Fruit fly (Drosophila melanogaster) whole organism, adult: ENCODE results near the gene CG5973.

Experiments
- CG11617 ChIP-seq: fragments of 200-800 bp; sonication (Bioruptor generic); optimal IDR thresholded peaks from 2 replicates; lab custom pipeline; 2017; ENCODE audit warnings: mild to moderate bottlenecking, missing biosample characterization, missing genetic modification reagents, missing genetic modification characterization
- CG1620 ChIP-seq: fragments of 200-800 bp; sonication (Bioruptor generic); optimal IDR thresholded peaks from 2 replicates; lab custom pipeline; 2016; ENCODE audit warnings: missing biosample characterization, missing genetic modification characterization
- CG33017 ChIP-seq: fragments of 200-800 bp; sonication (Bioruptor generic); optimal IDR thresholded peaks from 2 replicates; lab custom pipeline; 2018; ENCODE audit warnings: missing biosample characterization, mild to moderate bottlenecking, missing genetic modification characterization, moderate library complexity
- CG5204 ChIP-seq: fragments of 200-800 bp; sonication (Bioruptor generic); optimal IDR thresholded peaks from 2 replicates; lab custom pipeline; 2016; ENCODE audit warnings: missing biosample characterization, missing genetic modification characterization
- CG7045 ChIP-seq: fragments of 200-800 bp; sonication (Bioruptor generic); optimal IDR thresholded peaks from 2 replicates; lab custom pipeline; 2017; ENCODE audit warnings: missing biosample characterization, mild to moderate bottlenecking, missing genetic modification characterization
- CG7101 ChIP-seq: fragments of 200-800 bp; sonication (Bioruptor generic); optimal IDR thresholded peaks from 2 replicates; lab custom pipeline; 2018; ENCODE audit warnings: missing biosample characterization, mild to moderate bottlenecking, missing genetic modification characterization, moderate library complexity
- Clk ChIP-seq: fragments of 200-800 bp; sonication (Bioruptor generic); optimal IDR thresholded peaks from 2 replicates; lab custom pipeline; 2017; ENCODE audit warnings: missing biosample characterization, missing genetic modification characterization
- Mnt ChIP-seq: fragments of 200-800 bp; sonication (Bioruptor generic); optimal IDR thresholded peaks from 2 replicates; lab custom pipeline; 2016; ENCODE audit warnings: missing biosample characterization, mild to moderate bottlenecking, missing genetic modification characterization
- bab1 ChIP-seq: fragments of 200-800 bp; sonication (Bioruptor generic); optimal IDR thresholded peaks from 3 replicates; lab custom pipeline; 2019; ENCODE audit warnings: missing biosample characterization, mild to moderate bottlenecking, missing genetic modification characterization, moderate library complexity
- cnc ChIP-seq, 2 experiments: fragments of >200 bp; optimal IDR thresholded peaks; 2 replicates each; lab custom pipeline; 2017
- kay ChIP-seq: fragments of 200-800 bp; sonication (Bioruptor generic); peaks from one replicate; lab custom pipeline; 2016; ENCODE audit warnings: missing biosample characterization, missing genetic modification characterization, borderline replicate concordance
- pad ChIP-seq: fragments of 200-800 bp; sonication (Bioruptor generic); optimal IDR thresholded peaks from 3 replicates; lab custom pipeline; 2017; ENCODE audit warnings: missing biosample characterization, missing genetic modification characterization, mild to moderate bottlenecking, moderate library complexity, missing genetic modification reagents

DNA sequence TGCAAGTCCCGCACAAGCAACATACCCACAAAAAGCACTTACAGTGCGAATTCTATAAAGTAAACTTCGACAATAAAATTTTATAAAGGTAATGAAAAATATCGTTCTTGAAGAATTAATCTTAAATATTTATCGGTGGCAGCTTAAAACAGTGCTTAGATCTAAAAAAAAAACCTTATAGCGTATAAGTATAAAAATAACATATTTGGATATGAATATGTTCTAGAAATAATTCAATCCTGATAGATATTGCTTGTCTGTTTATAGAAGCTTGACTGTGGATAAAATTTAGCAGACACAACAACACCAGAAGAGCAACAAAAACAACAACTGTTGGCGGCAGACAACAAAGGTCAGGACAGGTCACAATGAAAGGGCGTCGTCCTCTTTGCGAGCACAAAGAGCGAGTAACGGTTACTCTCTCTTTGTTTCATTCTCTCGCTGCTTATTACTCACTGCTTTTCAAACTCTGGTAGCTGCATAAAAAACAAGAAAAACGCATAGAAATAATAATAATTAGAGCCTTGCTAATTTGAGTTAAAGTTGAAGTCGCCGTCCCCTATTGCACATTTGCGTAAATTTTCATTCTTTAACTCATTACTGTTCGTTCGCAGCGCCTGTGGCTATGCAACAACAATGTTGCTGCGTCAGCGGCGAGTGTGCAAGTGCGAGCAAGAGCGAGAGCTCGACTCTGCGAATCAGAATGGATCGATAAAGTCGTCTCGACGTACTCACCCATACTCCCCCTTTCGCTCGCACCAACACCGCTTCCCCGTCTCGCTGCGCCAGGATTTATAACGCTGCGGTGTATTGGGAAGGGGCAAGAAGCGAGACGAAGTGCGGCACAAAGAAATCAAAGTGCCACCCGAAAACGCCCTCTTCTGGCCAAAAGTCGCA lies 17.6 kb upstream of the CG5973 start:
- TF ChIP-seq Clk (no peak), CG5204 (GFP tag; lab: Kevin White, UChicago) (no peak), cnc (optimal IDR thresholded peaks at IDR 0.05; lab: Kevin White, UChicago) (no peak), bab1 (GFP tag; lab: Kevin White, UChicago) (no peak), kay (GFP tag; lab: Kevin White, UChicago) (no peak), CG7101 (tag; lab: Kevin White, UChicago) (no peak), CG33017 (tag; lab: Kevin White, UChicago) (no peak), CG11617 (GFP tag; lab: Kevin White, UChicago) (no peak), Mnt (no peak), CG7045 (no peak), pad (GFP tag; lab: Kevin White, UChicago) (no peak), CG1620 (GFP tag; lab: Kevin White, UChicago) (no peak)
